Fruit fly (Drosophila melanogaster) whole organism, embryonic: ENCODE data around the gene CG7402.

Source experiments
- Awh ChIP-seq: fragments of 200-800 bp; sonication (Bioruptor generic); IDR thresholded peaks from 2 replicates; pipeline ENCODE4, ENCODE4 v1.3.6; 2022; ENCODE audit warnings: missing biosample characterization, missing genetic modification characterization
- CG10565 ChIP-seq: fragments of 200-800 bp; sonication (Bioruptor generic); optimal IDR thresholded peaks from 3 replicates; lab custom pipeline; 2016; ENCODE audit warnings: missing biosample characterization, mild to moderate bottlenecking, missing genetic modification characterization
- CG10654 ChIP-seq: fragments of 200-800 bp; sonication (Bioruptor generic); optimal IDR thresholded peaks from 2 replicates; lab custom pipeline; 2016; ENCODE audit warnings: missing biosample characterization, missing genetic modification characterization
- CG11085 ChIP-seq: fragments of 200-800 bp; sonication (Bioruptor generic); IDR thresholded peaks from 2 replicates; pipeline ENCODE4 v1.3.6; 2022; ENCODE audit warnings: missing biosample characterization, missing genetic modification characterization
- CG11695 ChIP-seq: fragments of 200-800 bp; sonication (Bioruptor generic); IDR thresholded peaks from 3 replicates; pipeline ENCODE4 v1.3.6; 2022; ENCODE audit warnings: missing biosample characterization, missing genetic modification characterization
- CG11696 ChIP-seq: fragments of 200-800 bp; sonication (Bioruptor generic); IDR thresholded peaks from 2 replicates; pipeline ENCODE4 v1.3.6; 2022; ENCODE audit warnings: missing biosample characterization, missing genetic modification characterization
- CG12219 ChIP-seq: fragments of 200-800 bp; sonication (Bioruptor generic); optimal IDR thresholded peaks from 3 replicates; lab custom pipeline; 2018; ENCODE audit warnings: missing biosample characterization, mild to moderate bottlenecking, missing genetic modification characterization
- CG15269 ChIP-seq: fragments of 200-800 bp; sonication (Bioruptor generic); optimal IDR thresholded peaks from 2 replicates; lab custom pipeline; 2018; ENCODE audit warnings: missing biosample characterization, mild to moderate bottlenecking, missing genetic modification characterization, moderate library complexity
- CG1529 ChIP-seq: fragments of 200-800 bp; sonication (Bioruptor generic); optimal IDR thresholded peaks from 3 replicates; lab custom pipeline; 2018; ENCODE audit warnings: missing biosample characterization, missing genetic modification characterization
- CG17802 ChIP-seq: fragments of 200-800 bp; sonication (Bioruptor generic); optimal IDR thresholded peaks from 2 replicates; lab custom pipeline; 2018; ENCODE audit warnings: missing biosample characterization, mild to moderate bottlenecking, missing genetic modification characterization, moderate library complexity
- CG18599 ChIP-seq: fragments of 200-800 bp; sonication (Bioruptor generic); optimal IDR thresholded peaks from 3 replicates; lab custom pipeline; 2017; ENCODE audit warnings: missing biosample characterization, missing genetic modification characterization, mild to moderate bottlenecking, moderate library complexity, missing genetic modification reagents
- CG2202 ChIP-seq: fragments of 200-800 bp; sonication (Bioruptor generic); optimal IDR thresholded peaks from 2 replicates; lab custom pipeline; 2018; ENCODE audit warnings: missing biosample characterization, mild to moderate bottlenecking, missing genetic modification characterization
- CG42726 ChIP-seq: fragments of 200-800 bp; sonication (Bioruptor generic); IDR thresholded peaks from 2 replicates; pipeline ENCODE4 v1.3.6; 2022; ENCODE audit warnings: missing biosample characterization, missing genetic modification characterization; ENCODE audit not compliant: partially characterized antibody
- CG6765 ChIP-seq: fragments of 200-800 bp; sonication (Bioruptor generic); optimal IDR thresholded peaks from 3 replicates; lab custom pipeline; 2017; ENCODE audit warnings: missing biosample characterization, mild to moderate bottlenecking, missing genetic modification characterization
- CG7271 ChIP-seq: fragments of 200-800 bp; sonication (Bioruptor generic); optimal IDR thresholded peaks from 2 replicates; lab custom pipeline; 2018; ENCODE audit warnings: missing biosample characterization, mild to moderate bottlenecking, missing genetic modification characterization, moderate library complexity
- CG8290 ChIP-seq, 3 experiments: fragments of 200-800 bp; sonication (Bioruptor generic); optimal IDR thresholded peaks; 2 replicates each; lab custom pipeline; 2016 to 2019; ENCODE audit warnings: missing biosample characterization in 3 of 3, missing genetic modification characterization in 3 of 3, mild to moderate bottlenecking in 2 of 3, moderate library complexity in 1 of 3
- CG9876 ChIP-seq: fragments of 200-800 bp; sonication (Bioruptor generic); optimal IDR thresholded peaks from 2 replicates; lab custom pipeline; 2016; ENCODE audit warnings: missing biosample characterization, missing genetic modification characterization
- D ChIP-seq, 2 experiments: fragments of 200-800 bp in 1 of 2; fragments of >200 bp in 1 of 2; sonication (Bioruptor generic) in 1 of 2; optimal IDR thresholded peaks; 2 replicates in 1 of 2; 3 replicates in 1 of 2; lab custom pipeline; 2017; ENCODE audit warnings: mild to moderate bottlenecking in 1 of 2, missing biosample characterization in 1 of 2, missing genetic modification characterization in 1 of 2, missing genetic modification reagents in 1 of 2
- D19A ChIP-seq: fragments of 200-800 bp; optimal IDR thresholded peaks from 3 replicates; lab custom pipeline; 2019; ENCODE audit warnings: missing biosample characterization, mild to moderate bottlenecking, missing genetic modification characterization, moderate library complexity
- Dref ChIP-seq: fragments of 200-800 bp; sonication (Bioruptor generic); IDR thresholded peaks from 2 replicates; pipeline ENCODE4 v1.3.6; 2022; ENCODE audit warnings: missing biosample characterization, missing genetic modification characterization
- E2f2 ChIP-seq: fragments of 200-800 bp; sonication (Bioruptor generic); IDR thresholded peaks from 2 replicates; pipeline ENCODE4 v1.3.6; 2022; ENCODE audit warnings: missing biosample characterization, missing genetic modification characterization
- Ets65A ChIP-seq: fragments of 200-800 bp; sonication (Bioruptor generic); peaks from one replicate; lab custom pipeline; 2016; ENCODE audit warnings: missing biosample characterization, missing genetic modification characterization
- Gug ChIP-seq: fragments of 200-800 bp; sonication (Bioruptor generic); IDR thresholded peaks from 4 replicates; pipeline ENCODE4 v1.3.6; 2022; ENCODE audit warnings: missing biosample characterization, missing genetic modification characterization
- HLH54F ChIP-seq: fragments of 200-800 bp; sonication (Bioruptor generic); optimal IDR thresholded peaks from 3 replicates; lab custom pipeline; 2016; ENCODE audit warnings: missing biosample characterization, missing genetic modification characterization
- HmgZ ChIP-seq: fragments of 200-800 bp; sonication (Bioruptor generic); optimal IDR thresholded peaks from 2 replicates; lab custom pipeline; 2018; ENCODE audit warnings: missing biosample characterization, mild to moderate bottlenecking, missing genetic modification characterization
- MESR4 ChIP-seq: fragments of 200-800 bp; sonication (Bioruptor generic); optimal IDR thresholded peaks from 2 replicates; lab custom pipeline; 2018; ENCODE audit warnings: missing biosample characterization, mild to moderate bottlenecking, missing genetic modification characterization, moderate library complexity
- Oaz ChIP-seq: fragments of 200-800 bp; sonication (Bioruptor generic); IDR thresholded peaks from 2 replicates; pipeline ENCODE4 v1.3.6; 2022; ENCODE audit warnings: missing biosample characterization, missing genetic modification characterization
- Ssrp ChIP-seq: fragments of 200-800 bp; sonication (Bioruptor generic); optimal IDR thresholded peaks from 2 replicates; lab custom pipeline; 2018; ENCODE audit warnings: missing biosample characterization, mild to moderate bottlenecking, missing genetic modification characterization, moderate library complexity
- Vsx1 ChIP-seq: fragments of 200-800 bp; sonication (Bioruptor generic); optimal IDR thresholded peaks from 2 replicates; lab custom pipeline; 2017; ENCODE audit warnings: missing biosample characterization, mild to moderate bottlenecking, missing genetic modification characterization, missing genetic modification reagents
- Xbp1 ChIP-seq: fragments of 200-800 bp; sonication (Bioruptor generic); optimal IDR thresholded peaks from 3 replicates; lab custom pipeline; 2016; ENCODE audit warnings: missing biosample characterization, mild to moderate bottlenecking, missing genetic modification characterization
- ase ChIP-seq: fragments of 200-800 bp; sonication (Bioruptor generic); IDR thresholded peaks from 3 replicates; pipeline ENCODE4 v1.3.6; 2022; ENCODE audit warnings: missing biosample characterization, missing genetic modification characterization
- danr ChIP-seq: fragments of 200-800 bp; sonication (Bioruptor generic); IDR thresholded peaks from 2 replicates; pipeline ENCODE4 v1.3.6; 2022; ENCODE audit warnings: missing biosample characterization, missing genetic modification characterization
- fru ChIP-seq: fragments of >200 bp; optimal IDR thresholded peaks from 2 replicates; lab custom pipeline; 2017
- fu2 ChIP-seq: fragments of 200-800 bp; sonication (Bioruptor generic); optimal IDR thresholded peaks from 2 replicates; lab custom pipeline; 2016; ENCODE audit warnings: missing biosample characterization, missing genetic modification characterization
- jigr1 ChIP-seq: fragments of 200-800 bp; sonication (Bioruptor generic); IDR thresholded peaks from 3 replicates; pipeline ENCODE4 v1.3.6; 2022; ENCODE audit warnings: missing biosample characterization, missing genetic modification characterization
- klu ChIP-seq: fragments of 200-800 bp; sonication (Bioruptor generic); IDR thresholded peaks from 2 replicates; pipeline ENCODE4 v1.3.6; 2022; ENCODE audit warnings: missing biosample characterization, missing genetic modification characterization
- lov ChIP-seq, 2 experiments: fragments of 200-800 bp in 1 of 2; fragments of >200 bp in 1 of 2; sonication (Bioruptor generic) in 1 of 2; IDR thresholded peaks in 1 of 2; optimal IDR thresholded peaks in 1 of 2; 2 replicates in 1 of 2; 3 replicates in 1 of 2; pipeline versions ENCODE4 v1.3.6 to Lab custom; 2017 to 2022; ENCODE audit warnings: missing biosample characterization in 1 of 2, missing genetic modification characterization in 1 of 2
- luna ChIP-seq: fragments of 200-800 bp; sonication (Bioruptor generic); optimal IDR thresholded peaks from 2 replicates; lab custom pipeline; 2016; ENCODE audit warnings: missing biosample characterization, missing genetic modification characterization
- mirr ChIP-seq: fragments of 200-800 bp; sonication (Bioruptor generic); optimal IDR thresholded peaks from 3 replicates; lab custom pipeline; 2018; ENCODE audit warnings: missing biosample characterization, mild to moderate bottlenecking, missing genetic modification characterization
- pho ChIP-seq: fragments of 200-800 bp; sonication (Bioruptor generic); optimal IDR thresholded peaks from 2 replicates; lab custom pipeline; 2016; ENCODE audit warnings: missing biosample characterization, missing genetic modification characterization
- prd ChIP-seq, 3 experiments: fragments of >200 bp in 2 of 3; fragments of 200-800 bp in 1 of 3; sonication (Bioruptor generic) in 1 of 3; optimal IDR thresholded peaks in 2 of 3; IDR thresholded peaks in 1 of 3; 2 replicates in 2 of 3; 3 replicates in 1 of 3; pipeline versions ENCODE4 v1.3.6 to Lab custom; 2017 to 2022; ENCODE audit warnings: missing biosample characterization in 1 of 3, missing genetic modification characterization in 1 of 3
- pros ChIP-seq: fragments of 200-800 bp; sonication (Bioruptor generic); optimal IDR thresholded peaks from 3 replicates; lab custom pipeline; 2019; ENCODE audit warnings: missing biosample characterization, mild to moderate bottlenecking, missing genetic modification characterization, moderate library complexity
- run ChIP-seq: fragments of 200-800 bp; sonication (Bioruptor generic); optimal IDR thresholded peaks from 3 replicates; lab custom pipeline; 2018; ENCODE audit warnings: missing biosample characterization, mild to moderate bottlenecking, missing genetic modification characterization
- scrt ChIP-seq: fragments of 200-800 bp; sonication (Bioruptor generic); optimal IDR thresholded peaks from 2 replicates; lab custom pipeline; 2018; ENCODE audit warnings: missing biosample characterization, mild to moderate bottlenecking, missing genetic modification characterization, moderate library complexity
- sens-2 ChIP-seq: fragments of 200-800 bp; sonication (Bioruptor generic); IDR thresholded peaks from 2 replicates; pipeline ENCODE4 v1.3.6; 2022; ENCODE audit warnings: missing biosample characterization, missing genetic modification characterization
- seq ChIP-seq: fragments of 200-800 bp; sonication (Bioruptor generic); IDR thresholded peaks from 2 replicates; pipeline ENCODE4 v1.3.6; 2022; ENCODE audit warnings: missing biosample characterization, missing genetic modification characterization
- slp2 ChIP-seq: fragments of 200-800 bp; sonication (Bioruptor generic); optimal IDR thresholded peaks from 2 replicates; lab custom pipeline; 2016; ENCODE audit warnings: missing biosample characterization, missing genetic modification characterization
- unpg ChIP-seq: fragments of 200-800 bp; sonication (Bioruptor generic); optimal IDR thresholded peaks from 3 replicates; lab custom pipeline; 2018; ENCODE audit warnings: missing biosample characterization, mild to moderate bottlenecking, missing genetic modification characterization, moderate library complexity
- vvl ChIP-seq: fragments of 200-800 bp; sonication (Bioruptor generic); IDR thresholded peaks from 2 replicates; pipeline ENCODE4 v1.3.6; 2022; ENCODE audit warnings: missing biosample characterization, missing genetic modification characterization
- wek ChIP-seq: fragments of 200-800 bp; sonication (Bioruptor generic); optimal IDR thresholded peaks from 3 replicates; lab custom pipeline; 2018; ENCODE audit warnings: missing biosample characterization, mild to moderate bottlenecking, missing genetic modification characterization, moderate library complexity

CG7402 gene

dm6 chr3L:17846982-17847355 lies 40.5 kb upstream of the CG7402 start (continued):
- TF ChIP-seq unpg (GFP tag; lab: Kevin White, UChicago) (no peak), E2f2 (GFP tag; lab: Robert Waterston, UW) (peak; percentile 48), D (optimal IDR thresholded peaks at IDR 0.05; lab: Kevin White, UChicago) (no peak), D (GFP tag; optimal IDR thresholded peaks at IDR 0.05; lab: Kevin White, UChicago) (no peak), Ets65A (no peak), Dref (GFP tag; lab: Robert Waterston, UW) (peak; percentile 74), run (tag; lab: Kevin White, UChicago) (no peak), fru (lab: Kevin White, UChicago) (no peak), slp2 (GFP tag; lab: Kevin White, UChicago) (no peak), CG11695 (GFP tag; lab: Robert Waterston, UW) (no peak), CG7271 (tag; lab: Kevin White, UChicago) (no peak), seq (GFP tag; lab: Robert Waterston, UW) (no peak), CG15269 (tag; lab: Kevin White, UChicago) (no peak), CG18599 (no peak), lov (optimal IDR thresholded peaks at IDR 0.05; lab: Kevin White, UChicago) (no peak), lov (GFP tag; IDR thresholded peaks at IDR 0.05; lab: Robert Waterston, UW) (no peak), CG11696 (GFP tag; lab: Robert Waterston, UW) (no peak), CG1529 (no peak), klu (GFP tag; lab: Robert Waterston, UW) (no peak), ase (GFP tag; lab: Robert Waterston, UW) (no peak), scrt (no peak), Awh (GFP tag; lab: Robert Waterston, UW) (no peak), HmgZ (tag; lab: Kevin White, UChicago) (peak; percentile 15), Gug (GFP tag; lab: Robert Waterston, UW) (peak; percentile 38; the same call in 1 of the 4 replicates), luna (GFP tag; lab: Kevin White, UChicago) (no peak), wek (no peak), CG2202 (tag; lab: Kevin White, UChicago) (no peak), CG10654 (GFP tag; lab: Kevin White, UChicago) (no peak), jigr1 (GFP tag; lab: Robert Waterston, UW) (no peak), HLH54F (GFP tag; lab: Kevin White, UChicago) (no peak), CG17802 (tag; lab: Kevin White, UChicago) (no peak), mirr (no peak), pros (GFP tag; lab: Kevin White, UChicago) (no peak), MESR4 (GFP tag; lab: Kevin White, UChicago) (peak; percentile 95), pho (GFP tag; lab: Kevin White, UChicago) (no peak), prd (optimal IDR thresholded peaks at IDR 0.05; lab: Kevin White, UChicago) (no peak), prd (GFP tag; IDR thresholded peaks at IDR 0.05; lab: Robert Waterston, UW) (no peak), D19A (tag; lab: Kevin White, UChicago) (no peak), CG8290 (GFP tag; optimal IDR thresholded peaks at IDR 0.05; lab: Kevin White, UChicago) (no peak), CG8290 (tag; optimal IDR thresholded peaks at IDR 0.05; lab: Kevin White, UChicago) (peak in 1 of 2 experiments; percentile 64), vvl (GFP tag; lab: Robert Waterston, UW) (no peak; the same call in 1 of the 2 replicates), CG10565 (GFP tag; lab: Kevin White, UChicago) (no peak), CG9876 (GFP tag; lab: Kevin White, UChicago) (no peak), fu2 (GFP tag; lab: Kevin White, UChicago) (peak; percentile 30), Ssrp (tag; lab: Kevin White, UChicago) (no peak), Oaz (GFP tag; lab: Robert Waterston, UW) (no peak), CG11085 (GFP tag; lab: Robert Waterston, UW) (peak; percentile 24; the same call in 1 of the 2 replicates), CG12219 (GFP tag; lab: Kevin White, UChicago) (no peak), sens-2 (GFP tag; lab: Robert Waterston, UW) (no peak), CG42726 (GFP tag; lab: Robert Waterston, UW) (peak; percentile 78), Xbp1 (GFP tag; lab: Kevin White, UChicago) (peak; percentile 5), danr (GFP tag; lab: Robert Waterston, UW) (no peak), Vsx1 (GFP tag; lab: Kevin White, UChicago) (no peak), CG6765 (no peak)
